Worm (Caenorhabditis elegans): ENCODE data around the gene F53F8.3.

Gene F53F8.3

ce11 chrV:20711733-20712132 lies 22.4 kb upstream of the F53F8.3 start (continued):
- TF ChIP-seq dve-1 (tag; optimal IDR thresholded peaks at IDR 0.05; ENCODE audit: insufficient read depth) (no peak), lin-1 (GFP tag; IDR thresholded peaks at IDR 0.05) (no peak), mep-1 (tag; optimal IDR thresholded peaks at IDR 0.05) (peak; percentile 32), duxl-1 (tag; optimal IDR thresholded peaks at IDR 0.05; ENCODE audit: poor library complexity) (no peak), rbr-2 (tag; optimal IDR thresholded peaks at IDR 0.05) (no peak), unc-39 (tag; optimal IDR thresholded peaks at IDR 0.05) (no peak), php-3 (GFP tag; IDR thresholded peaks at IDR 0.05) (no peak), skn-1 (tag; optimal IDR thresholded peaks at IDR 0.05) (no peak), zfp-3 (GFP tag; conservative IDR thresholded peaks at IDR 0.05) (no peak), R02D3.7 (tag; optimal IDR thresholded peaks at IDR 0.05) (no peak), lim-7 (GFP tag; IDR thresholded peaks at IDR 0.05) (no peak), nhr-111 (GFP tag; optimal IDR thresholded peaks at IDR 0.05) (no peak), ztf-7 (tag; optimal IDR thresholded peaks at IDR 0.05) (no peak)

- TF ChIP-seq dve-1 (tag; optimal IDR thresholded peaks at IDR 0.05; ENCODE audit: insufficient read depth) (peak; percentile 22), Y105C5A.15 (GFP tag; IDR thresholded peaks at IDR 0.05) (no peak), R02D3.7 (tag; optimal IDR thresholded peaks at IDR 0.05) (no peak), mdl-1 (tag; optimal IDR thresholded peaks at IDR 0.05) (peak in 1 of 2 experiments; percentile 61), hlh-30 (tag; optimal IDR thresholded peaks at IDR 0.05; ENCODE audit: insufficient read depth) (peak; percentile 71), aha-1 (tag) (peak; percentile 81)
These were observed 21.3 kb upstream of the F53F8.3 start for ce11 chrV:20710642-20711041.

DNA sequence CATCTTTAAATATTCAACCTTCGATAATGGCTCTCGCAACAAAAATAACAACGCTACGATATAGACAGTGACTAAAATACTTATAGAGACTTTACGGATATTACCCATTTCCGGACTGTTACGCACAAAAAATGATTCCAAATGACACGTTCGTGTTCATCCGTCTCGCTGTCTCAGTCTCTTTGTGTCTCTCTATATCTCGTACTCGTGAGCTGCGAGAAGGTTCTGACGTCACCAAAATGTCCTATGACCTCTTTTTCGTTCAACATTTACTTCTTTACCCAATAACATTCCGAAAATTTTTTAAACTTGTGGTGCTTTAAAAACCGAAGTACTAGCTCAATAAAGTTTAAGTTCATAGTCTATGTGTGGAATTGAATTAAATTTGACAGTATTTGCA lies 20.8 kb upstream of the F53F8.3 start:
- TF ChIP-seq hlh-11 (tag; optimal IDR thresholded peaks at IDR 0.05) = peak; percentile 34
- peak; percentile 23; the same call in 1 of the 2 replicates for TF ChIP-seq hmg-1.1 (GFP tag; IDR thresholded peaks at IDR 0.05)
- peak; percentile 99 for TF ChIP-seq aha-1 (tag)
- TF ChIP-seq madf-9 (GFP tag; conservative IDR thresholded peaks at IDR 0.05) = no peak
- peak in 1 of 2 experiments; percentile 95 for TF ChIP-seq hif-1 (tag; optimal IDR thresholded peaks at IDR 0.05)
- peak in 1 of 2 experiments; percentile 32 for TF ChIP-seq lsy-2 (tag; optimal IDR thresholded peaks at IDR 0.05)
- TF ChIP-seq mep-1 (tag; optimal IDR thresholded peaks at IDR 0.05) = no peak
- peak; percentile 79 for TF ChIP-seq hlh-30 (tag; optimal IDR thresholded peaks at IDR 0.05; ENCODE audit: insufficient read depth)

ce11 chrV:20705125-20705524 lies 15.8 kb upstream of the F53F8.3 start:
- TF ChIP-seq lin-38 (GFP tag; IDR thresholded peaks at IDR 0.05) = peak; percentile 28; the same call in 1 of the 2 replicates
- 0 out of 2 replicates have a peak, but pooled peaks have one; percentile 29 for TF ChIP-seq ceh-44 (GFP tag; IDR thresholded peaks at IDR 0.05)
- 0 out of 2 replicates have a peak, but pooled peaks have one; percentile 45 for TF ChIP-seq madf-9 (GFP tag; conservative IDR thresholded peaks at IDR 0.05)
- TF ChIP-seq F26F4.8 (GFP tag; conservative IDR thresholded peaks at IDR 0.05) = 0 out of 2 replicates have a peak, but pooled peaks have one; percentile 63
- TF ChIP-seq set-16 (GFP tag; IDR thresholded peaks at IDR 0.05) = peak; percentile 84
- peak; percentile 58; the same call in 1 of the 2 replicates for TF ChIP-seq Y105C5A.15 (GFP tag; IDR thresholded peaks at IDR 0.05)

- TF ChIP-seq lsy-2 (tag; optimal IDR thresholded peaks at IDR 0.05) = peak in 1 of 2 experiments; percentile 66
- TF ChIP-seq nhr-6 (tag; optimal IDR thresholded peaks at IDR 0.05) = peak; percentile 29
- TF ChIP-seq sdz-12 (GFP tag; optimal IDR thresholded peaks at IDR 0.05) = no peak
- peak; percentile 27 for TF ChIP-seq mep-1 (tag; optimal IDR thresholded peaks at IDR 0.05)
- TF ChIP-seq pha-4 (GFP tag; IDR thresholded peaks at IDR 0.05) = no peak
- TF ChIP-seq pha-4 (tag; optimal IDR thresholded peaks at IDR 0.05) = no peak
- TF ChIP-seq zfp-3 (GFP tag; conservative IDR thresholded peaks at IDR 0.05) = no peak
- TF ChIP-seq lir-3 (tag; optimal IDR thresholded peaks at IDR 0.05) = no peak
- no peak for TF ChIP-seq nhr-237 (tag; optimal IDR thresholded peaks at IDR 0.05)
- TF ChIP-seq Y105C5A.15 (GFP tag; IDR thresholded peaks at IDR 0.05) = no peak
- TF ChIP-seq ceh-44 (GFP tag; IDR thresholded peaks at IDR 0.05) = no peak
- TF ChIP-seq pqm-1 (tag; optimal IDR thresholded peaks at IDR 0.05) = no peak
- peak; percentile 96 for TF ChIP-seq T20F7.1 (GFP tag; optimal IDR thresholded peaks at IDR 0.05)
- peak; percentile 12 for TF ChIP-seq ces-1 (GFP tag; optimal IDR thresholded peaks at IDR 0.05)
- no peak for TF ChIP-seq egl-43 (GFP tag; IDR thresholded peaks at IDR 0.05)
- no peak for TF ChIP-seq unc-62 (GFP tag; optimal IDR thresholded peaks at IDR 0.05 in 1 of 2)
- no peak for TF ChIP-seq unc-62 (tag; optimal IDR thresholded peaks at IDR 0.05)
- TF ChIP-seq zip-11 (GFP tag; IDR thresholded peaks at IDR 0.05) = no peak
- no peak for TF ChIP-seq lin-15B (tag; optimal IDR thresholded peaks at IDR 0.05)
- TF ChIP-seq nhr-76 (tag; optimal IDR thresholded peaks at IDR 0.05) = no peak
- peak; percentile 46 for TF ChIP-seq hlh-30 (tag; optimal IDR thresholded peaks at IDR 0.05; ENCODE audit: insufficient read depth)
- no peak for TF ChIP-seq zag-1 (tag; optimal IDR thresholded peaks at IDR 0.05)
- no peak for TF ChIP-seq lin-13 (GFP tag; optimal IDR thresholded peaks at IDR 0.05)
These were observed 14.8 kb upstream of the F53F8.3 start, which contains the start of the genes F53F8.5 and F53F8.6 for ce11 chrV:20703998-20704572. F53F8.5 (minus strand) TSS chrV:20704049. F53F8.6 (plus strand) TSS chrV:20704227.

Data from whole organism, L4 larva.